Fruit fly (Drosophila melanogaster) whole organism, prepupa: ENCODE measurements around the gene ppk31.

Source experiments
- Blimp-1 ChIP-seq: fragments of 200-800 bp; sonication (Bioruptor generic); optimal IDR thresholded peaks from 3 replicates; lab custom pipeline; 2017; ENCODE audit warnings: missing biosample characterization, missing genetic modification characterization, mild to moderate bottlenecking, moderate library complexity, missing genetic modification reagents
- CG10631 ChIP-seq: fragments of 200-800 bp; sonication (Bioruptor generic); optimal IDR thresholded peaks from 2 replicates; lab custom pipeline; 2016; ENCODE audit warnings: missing biosample characterization, missing genetic modification characterization
- CG11294 ChIP-seq: fragments of 200-800 bp; sonication (Bioruptor generic); IDR thresholded peaks from 2 replicates; pipeline ENCODE4 v1.3.6; 2022; ENCODE audit warnings: missing biosample characterization, missing genetic modification characterization
- CG15336 ChIP-seq: fragments of 200-800 bp; sonication (Bioruptor generic); IDR thresholded peaks from 2 replicates; pipeline ENCODE4 v1.3.6; 2022; ENCODE audit warnings: missing biosample characterization, missing genetic modification characterization
- CG1621 ChIP-seq: fragments of 200-800 bp; sonication (Bioruptor generic); optimal IDR thresholded peaks from 3 replicates; lab custom pipeline; 2018; ENCODE audit warnings: missing biosample characterization, mild to moderate bottlenecking, missing genetic modification characterization
- CG31627 ChIP-seq: fragments of 200-800 bp; sonication (Bioruptor generic); optimal IDR thresholded peaks from 3 replicates; lab custom pipeline; 2016; ENCODE audit warnings: missing biosample characterization, missing genetic modification characterization
- CG6163 ChIP-seq: fragments of 200-800 bp; sonication (Bioruptor generic); IDR thresholded peaks from 3 replicates; pipeline ENCODE4 v1.3.6; 2022; ENCODE audit warnings: missing biosample characterization, missing genetic modification characterization
- CG6854 ChIP-seq: fragments of 200-800 bp; sonication (Bioruptor generic); optimal IDR thresholded peaks from 2 replicates; lab custom pipeline; 2017; ENCODE audit warnings: missing biosample characterization, mild to moderate bottlenecking, missing genetic modification characterization
- CG7368 ChIP-seq: fragments of 200-800 bp; sonication (Bioruptor generic); optimal IDR thresholded peaks from 3 replicates; lab custom pipeline; 2016; ENCODE audit warnings: missing biosample characterization, missing genetic modification characterization
- CG9139 ChIP-seq: fragments of 200-800 bp; sonication (Bioruptor generic); optimal IDR thresholded peaks from 3 replicates; lab custom pipeline; 2017; ENCODE audit warnings: missing biosample characterization, mild to moderate bottlenecking, missing genetic modification characterization
- Eip78C ChIP-seq: fragments of 200-800 bp; sonication (Bioruptor generic); peaks from one replicate; lab custom pipeline; 2016; ENCODE audit warnings: missing biosample characterization, missing genetic modification characterization
- Eip93F ChIP-seq: fragments of 200-800 bp; sonication (Bioruptor generic); optimal IDR thresholded peaks from 2 replicates; lab custom pipeline; 2016; ENCODE audit warnings: missing biosample characterization, mild to moderate bottlenecking, missing genetic modification characterization
- Ets21C ChIP-seq: fragments of 200-800 bp; sonication (Bioruptor generic); optimal IDR thresholded peaks from 3 replicates; lab custom pipeline; 2016; ENCODE audit warnings: missing biosample characterization, missing genetic modification characterization
- Hr38 ChIP-seq: sonication (Bioruptor generic); optimal IDR thresholded peaks from 2 replicates; lab custom pipeline; 2016; ENCODE audit warnings: missing biosample characterization, missing genetic modification characterization
- Lpt ChIP-seq: fragments of 200-800 bp; sonication (Bioruptor generic); optimal IDR thresholded peaks from 3 replicates; lab custom pipeline; 2016; ENCODE audit warnings: missing biosample characterization, missing genetic modification characterization
- Met ChIP-seq: fragments of 200-800 bp; sonication (Bioruptor generic); optimal IDR thresholded peaks from 3 replicates; lab custom pipeline; 2016; ENCODE audit warnings: missing biosample characterization, missing genetic modification characterization
- Smox ChIP-seq: fragments of 200-800 bp; sonication (Bioruptor generic); optimal IDR thresholded peaks from 3 replicates; lab custom pipeline; 2016; ENCODE audit warnings: missing biosample characterization, missing genetic modification characterization
- Sox102F ChIP-seq: fragments of 200-800 bp; sonication (Bioruptor generic); optimal IDR thresholded peaks from 2 replicates; lab custom pipeline; 2016; ENCODE audit warnings: missing biosample characterization, mild to moderate bottlenecking, missing genetic modification characterization
- Sox15 ChIP-seq: fragments of 200-800 bp; sonication (Bioruptor generic); optimal IDR thresholded peaks from 3 replicates; lab custom pipeline; 2016; ENCODE audit warnings: missing biosample characterization, missing genetic modification characterization
- acj6 ChIP-seq: fragments of 200-800 bp; sonication (Bioruptor generic); optimal IDR thresholded peaks from 3 replicates; lab custom pipeline; 2016; ENCODE audit warnings: missing biosample characterization, missing genetic modification characterization
- cyc ChIP-seq: fragments of 200-800 bp; sonication (Bioruptor generic); optimal IDR thresholded peaks from 3 replicates; lab custom pipeline; 2016; ENCODE audit warnings: missing biosample characterization, missing genetic modification characterization
- dac ChIP-seq: fragments of 200-800 bp; sonication (Bioruptor generic); optimal IDR thresholded peaks from 2 replicates; lab custom pipeline; 2017; ENCODE audit warnings: missing biosample characterization, mild to moderate bottlenecking, missing genetic modification characterization
- eg ChIP-seq: fragments of 200-800 bp; sonication (Bioruptor generic); IDR thresholded peaks from 3 replicates; pipeline ENCODE4 v1.3.6; 2022; ENCODE audit warnings: missing biosample characterization, missing genetic modification characterization
- esn ChIP-seq: fragments of 200-800 bp; sonication (Bioruptor generic); optimal IDR thresholded peaks from 2 replicates; lab custom pipeline; 2016; ENCODE audit warnings: missing biosample characterization, mild to moderate bottlenecking, missing genetic modification characterization, moderate library complexity
- fd85E ChIP-seq: fragments of 200-800 bp; sonication (Bioruptor generic); optimal IDR thresholded peaks from 3 replicates; lab custom pipeline; 2016; ENCODE audit warnings: missing biosample characterization, missing genetic modification characterization
- fkh ChIP-seq: fragments of 200-800 bp; sonication (Bioruptor generic); optimal IDR thresholded peaks from 3 replicates; lab custom pipeline; 2017; ENCODE audit warnings: missing biosample characterization, mild to moderate bottlenecking, missing genetic modification characterization, moderate library complexity
- lz ChIP-seq: fragments of 200-800 bp; sonication (Bioruptor generic); optimal IDR thresholded peaks from 3 replicates; lab custom pipeline; 2016; ENCODE audit warnings: missing biosample characterization, missing genetic modification characterization
- net ChIP-seq: fragments of 200-800 bp; sonication (Bioruptor generic); optimal IDR thresholded peaks from 3 replicates; lab custom pipeline; 2016; ENCODE audit warnings: missing biosample characterization, missing genetic modification characterization
- salr ChIP-seq, 2 experiments: fragments of 200-800 bp; sonication (Bioruptor generic); optimal IDR thresholded peaks; 3 replicates each; lab custom pipeline; 2016 to 2018; ENCODE audit warnings: missing biosample characterization in 2 of 2, missing genetic modification characterization in 2 of 2, mild to moderate bottlenecking in 1 of 2
- spab ChIP-seq: fragments of 200-800 bp; sonication (Bioruptor generic); optimal IDR thresholded peaks from 2 replicates; lab custom pipeline; 2017; ENCODE audit warnings: missing biosample characterization, mild to moderate bottlenecking, missing genetic modification characterization, missing genetic modification reagents
- ss ChIP-seq, 2 experiments: fragments of 200-800 bp; sonication (Bioruptor generic); optimal IDR thresholded peaks; 2 replicates in 1 of 2; 3 replicates in 1 of 2; lab custom pipeline; 2017 to 2018; ENCODE audit warnings: mild to moderate bottlenecking in 2 of 2, missing biosample characterization in 2 of 2, missing genetic modification characterization in 2 of 2, moderate library complexity in 1 of 2
- svp ChIP-seq: fragments of 200-800 bp; sonication (Bioruptor generic); peaks from one replicate; lab custom pipeline; 2016; ENCODE audit warnings: missing biosample characterization, missing genetic modification characterization
- topi ChIP-seq: fragments of 200-800 bp; sonication (Bioruptor generic); optimal IDR thresholded peaks from 3 replicates; lab custom pipeline; 2016; ENCODE audit warnings: missing biosample characterization, missing genetic modification characterization
- vri ChIP-seq: fragments of 200-800 bp; sonication (Bioruptor generic); optimal IDR thresholded peaks from 3 replicates; lab custom pipeline; 2016; ENCODE audit warnings: missing biosample characterization, mild to moderate bottlenecking, missing genetic modification characterization

The ppk31 gene

dm6 chr3R:27129580-27130385 lies 33.1 kb upstream of the ppk31 start (continued):
- TF ChIP-seq net (GFP tag; lab: Kevin White, UChicago): peak; percentile 77
- no peak for TF ChIP-seq Hr38 (GFP tag; lab: Kevin White, UChicago)
- TF ChIP-seq Blimp-1 (GFP tag; lab: Kevin White, UChicago): peak; percentile 22
- peak; percentile 5 to 68 for TF ChIP-seq ss (GFP tag; optimal IDR thresholded peaks at IDR 0.05; lab: Kevin White, UChicago)
- TF ChIP-seq eg (GFP tag; lab: Robert Waterston, UW): peak; percentile 88
- peak; percentile 69 for TF ChIP-seq vri (GFP tag; lab: Kevin White, UChicago)
- TF ChIP-seq topi: peak; percentile 89
- TF ChIP-seq fd85E (GFP tag; lab: Kevin White, UChicago): peak; percentile 51
- TF ChIP-seq salr (GFP tag; optimal IDR thresholded peaks at IDR 0.05; lab: Kevin White, UChicago): peak; percentile 38 to 45

dm6 chr3R:27130551-27131161 lies 32.3 kb upstream of the ppk31 start:
- TF ChIP-seq vri (GFP tag; lab: Kevin White, UChicago): peak; percentile 0
- no peak for TF ChIP-seq eg (GFP tag; lab: Robert Waterston, UW)
- no peak for TF ChIP-seq CG10631 (GFP tag; lab: Kevin White, UChicago)
- TF ChIP-seq cyc (GFP tag; lab: Kevin White, UChicago): no peak
- TF ChIP-seq Eip93F (GFP tag; lab: Kevin White, UChicago): no peak
- no peak for TF ChIP-seq CG6854 (GFP tag; lab: Kevin White, UChicago)
- TF ChIP-seq CG9139 (GFP tag; lab: Kevin White, UChicago): no peak
- TF ChIP-seq Eip78C (GFP tag; lab: Kevin White, UChicago): peak; percentile 53
- TF ChIP-seq CG7368 (GFP tag; lab: Kevin White, UChicago): no peak
- TF ChIP-seq spab (GFP tag; lab: Kevin White, UChicago): no peak
- no peak for TF ChIP-seq acj6 (GFP tag; lab: Kevin White, UChicago)

- TF ChIP-seq Blimp-1 (GFP tag; lab: Kevin White, UChicago): peak; percentile 52
- TF ChIP-seq Sox15 (GFP tag; lab: Kevin White, UChicago): no peak
- no peak for TF ChIP-seq CG10631 (GFP tag; lab: Kevin White, UChicago)
- TF ChIP-seq CG31627 (GFP tag; lab: Kevin White, UChicago): no peak
- peak; percentile 90 for TF ChIP-seq vri (GFP tag; lab: Kevin White, UChicago)
- no peak for TF ChIP-seq Ets21C (GFP tag; lab: Kevin White, UChicago)
- TF ChIP-seq CG6854 (GFP tag; lab: Kevin White, UChicago): peak; percentile 7
- TF ChIP-seq Met (GFP tag; lab: Kevin White, UChicago): no peak
- TF ChIP-seq esn (GFP tag; lab: Kevin White, UChicago): peak; percentile 38
- TF ChIP-seq dac (GFP tag; lab: Kevin White, UChicago): no peak
- TF ChIP-seq fkh (GFP tag; lab: Kevin White, UChicago): peak; percentile 88
- peak; percentile 38 for TF ChIP-seq Sox102F
- TF ChIP-seq Eip78C (GFP tag; lab: Kevin White, UChicago): peak; percentile 36
- TF ChIP-seq, all 60 proteins: peak for 7
Measured at dm6 chr3R:27131408-27131807, 31.5 kb upstream of the ppk31 start.

DNA sequence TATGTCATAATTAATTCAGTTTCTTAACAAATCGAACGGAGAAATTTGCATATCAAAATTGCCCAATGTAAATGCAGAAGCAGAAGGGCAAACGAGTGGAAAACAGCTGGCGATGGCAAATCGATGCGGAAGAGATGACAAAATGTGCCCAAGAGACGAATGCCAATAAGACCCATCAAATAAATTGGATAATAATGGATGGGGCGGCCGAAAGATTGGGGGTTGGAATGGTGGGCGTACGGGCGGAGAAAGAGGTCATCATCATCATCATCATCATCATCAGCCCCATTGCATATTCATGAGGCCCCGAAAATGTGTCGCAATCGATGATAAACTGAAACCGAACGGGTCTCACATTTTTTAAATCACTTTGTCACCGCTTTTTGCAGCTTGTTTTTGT lies 28.9 kb upstream of the ppk31 start:
- TF ChIP-seq Smox (GFP tag; lab: Kevin White, UChicago): no peak
- no peak for TF ChIP-seq Eip78C (GFP tag; lab: Kevin White, UChicago)
- no peak for TF ChIP-seq Sox15 (GFP tag; lab: Kevin White, UChicago)
- TF ChIP-seq lz: no peak
- TF ChIP-seq Ets21C (GFP tag; lab: Kevin White, UChicago): no peak
- no peak for TF ChIP-seq ss (GFP tag; optimal IDR thresholded peaks at IDR 0.05; lab: Kevin White, UChicago)
- no peak for TF ChIP-seq CG11294 (GFP tag; lab: Robert Waterston, UW)
- no peak for TF ChIP-seq CG9139 (GFP tag; lab: Kevin White, UChicago)
- no peak for TF ChIP-seq CG1621 (tag; lab: Kevin White, UChicago)
- TF ChIP-seq Lpt (GFP tag; lab: Kevin White, UChicago): no peak
- TF ChIP-seq CG6163: no peak
- TF ChIP-seq Blimp-1 (GFP tag; lab: Kevin White, UChicago): no peak
- TF ChIP-seq CG10631 (GFP tag; lab: Kevin White, UChicago): no peak
- no peak for TF ChIP-seq svp (GFP tag; lab: Kevin White, UChicago)
- no peak for TF ChIP-seq CG15336
